Fruit fly (Drosophila melanogaster): ENCODE data around the gene GIIIspla2.

GIIIspla2 gene

dm6 chrX:8179858-8180257 lies 22.4 kb downstream of the GIIIspla2 start:
- TF ChIP-seq svp (GFP tag) (peak; percentile 41), fkh (GFP tag; optimal IDR thresholded peaks at IDR 0.05) (no peak)

dm6 chrX:8192191-8192590 lies 34.8 kb downstream of the GIIIspla2 start:
- TF ChIP-seq Lpt (GFP tag; optimal IDR thresholded peaks at IDR 0.05), result no peak
- TF ChIP-seq cyc (GFP tag; optimal IDR thresholded peaks at IDR 0.05), result no peak
- TF ChIP-seq CG10631 (GFP tag; optimal IDR thresholded peaks at IDR 0.05), result no peak
- no peak for TF ChIP-seq pdm3 (GFP tag; optimal IDR thresholded peaks at IDR 0.05)
- no peak for TF ChIP-seq OdsH (GFP tag; optimal IDR thresholded peaks at IDR 0.05)
- no peak for TF ChIP-seq Met (GFP tag; optimal IDR thresholded peaks at IDR 0.05)
- no peak for TF ChIP-seq fd85E (GFP tag; optimal IDR thresholded peaks at IDR 0.05)
- no peak for TF ChIP-seq CG1621 (tag; optimal IDR thresholded peaks at IDR 0.05)
- no peak for TF ChIP-seq Gug (GFP tag; IDR thresholded peaks at IDR 0.05)
- TF ChIP-seq dac (GFP tag; optimal IDR thresholded peaks at IDR 0.05), result no peak
- no peak for TF ChIP-seq Eip75B (GFP tag; optimal IDR thresholded peaks at IDR 0.05)
- TF ChIP-seq lz (GFP tag; optimal IDR thresholded peaks at IDR 0.05), result no peak
- no peak for TF ChIP-seq Ets96B (tag; optimal IDR thresholded peaks at IDR 0.05)

dm6 chrX:8193017-8193556 lies 35.7 kb downstream of the GIIIspla2 start:
- peak; percentile 1 for TF ChIP-seq Ets21C (GFP tag; optimal IDR thresholded peaks at IDR 0.05)
- TF ChIP-seq pdm3 (GFP tag; optimal IDR thresholded peaks at IDR 0.05), result no peak
- TF ChIP-seq salr (GFP tag; optimal IDR thresholded peaks at IDR 0.05), result no peak
- TF ChIP-seq CG32006 (GFP tag; optimal IDR thresholded peaks at IDR 0.05), result no peak
- peak; percentile 53 for TF ChIP-seq CG9139 (GFP tag; optimal IDR thresholded peaks at IDR 0.05)
- TF ChIP-seq CG8119 (GFP tag; IDR thresholded peaks at IDR 0.05), result no peak
- TF ChIP-seq Eip93F (GFP tag; optimal IDR thresholded peaks at IDR 0.05), result no peak
- no peak for TF ChIP-seq CG8632 (GFP tag; optimal IDR thresholded peaks at IDR 0.05)
- no peak for TF ChIP-seq Gug (GFP tag; IDR thresholded peaks at IDR 0.05)
- no peak for TF ChIP-seq spab (GFP tag; optimal IDR thresholded peaks at IDR 0.05)
- peak; percentile 19 for TF ChIP-seq topi (GFP tag; optimal IDR thresholded peaks at IDR 0.05)
- TF ChIP-seq svp (GFP tag), result peak; percentile 98
- TF ChIP-seq ss (GFP tag; optimal IDR thresholded peaks at IDR 0.05), result peak; percentile 13 to 39
- TF ChIP-seq Lpt (GFP tag; optimal IDR thresholded peaks at IDR 0.05), result peak; percentile 32
- no peak for TF ChIP-seq fd85E (GFP tag; optimal IDR thresholded peaks at IDR 0.05)
- no peak for TF ChIP-seq net (GFP tag; optimal IDR thresholded peaks at IDR 0.05)
- TF ChIP-seq CG6854 (GFP tag; optimal IDR thresholded peaks at IDR 0.05), result peak; percentile 48
- no peak for TF ChIP-seq Hr39 (GFP tag; optimal IDR thresholded peaks at IDR 0.05)
- TF ChIP-seq CG6163 (GFP tag; IDR thresholded peaks at IDR 0.05), result peak; percentile 67
- no peak for TF ChIP-seq Ets96B (tag; optimal IDR thresholded peaks at IDR 0.05)
- peak; percentile 47 for TF ChIP-seq Sox102F (GFP tag; optimal IDR thresholded peaks at IDR 0.05)
- peak; percentile 62 for TF ChIP-seq CG10669 (GFP tag; optimal IDR thresholded peaks at IDR 0.05)
- peak; percentile 87 for TF ChIP-seq CG1621 (tag; optimal IDR thresholded peaks at IDR 0.05)
- no peak for TF ChIP-seq CG31627 (GFP tag; optimal IDR thresholded peaks at IDR 0.05)
- TF ChIP-seq Eip78C (GFP tag), result peak; percentile 71
- no peak for TF ChIP-seq Sox15 (GFP tag; optimal IDR thresholded peaks at IDR 0.05)
- peak; percentile 22 for TF ChIP-seq cyc (GFP tag; optimal IDR thresholded peaks at IDR 0.05)
- no peak for TF ChIP-seq Eip75B (GFP tag; optimal IDR thresholded peaks at IDR 0.05)
- no peak for TF ChIP-seq Smox (GFP tag; optimal IDR thresholded peaks at IDR 0.05)
- peak; percentile 22 for TF ChIP-seq fkh (GFP tag; optimal IDR thresholded peaks at IDR 0.05)
- no peak for TF ChIP-seq CG7368 (GFP tag; optimal IDR thresholded peaks at IDR 0.05)
- TF ChIP-seq CG6276 (GFP tag; optimal IDR thresholded peaks at IDR 0.05), result no peak
- no peak for TF ChIP-seq CG4318 (GFP tag; optimal IDR thresholded peaks at IDR 0.05)
- TF ChIP-seq CG10631 (GFP tag; optimal IDR thresholded peaks at IDR 0.05), result no peak
- TF ChIP-seq lz (GFP tag; optimal IDR thresholded peaks at IDR 0.05), result peak; percentile 11
- TF ChIP-seq CG11294 (GFP tag; IDR thresholded peaks at IDR 0.05), result no peak
- TF ChIP-seq CG8319 (GFP tag; optimal IDR thresholded peaks at IDR 0.05), result no peak
- peak; percentile 8 for TF ChIP-seq CG34406 (GFP tag; optimal IDR thresholded peaks at IDR 0.05)
- no peak for TF ChIP-seq Blimp-1 (GFP tag; optimal IDR thresholded peaks at IDR 0.05)
- TF ChIP-seq fd59A (GFP tag; optimal IDR thresholded peaks at IDR 0.05), result no peak
- TF ChIP-seq achi (GFP tag; optimal IDR thresholded peaks at IDR 0.05), result no peak
- peak; percentile 37 for TF ChIP-seq CG3919 (GFP tag; optimal IDR thresholded peaks at IDR 0.05)
- no peak for TF ChIP-seq CG6792 (GFP tag; optimal IDR thresholded peaks at IDR 0.05)
- no peak for TF ChIP-seq dsx (GFP tag; optimal IDR thresholded peaks at IDR 0.05; ENCODE audit: poor library complexity, severe bottlenecking)

Measured in whole organism, prepupa.